Fruit fly (Drosophila melanogaster): ENCODE data around the gene ppk27.

- no peak for TF ChIP-seq CG8478 (optimal IDR thresholded peaks at IDR 0.05)
- no peak for TF ChIP-seq CTCF (optimal IDR thresholded peaks at IDR 0.05)
Observed at dm6 chr3L:3776559-3777097, 21.6 kb upstream of the ppk27 start.

Data from S2 (cell line).